Worm (Caenorhabditis elegans) whole organism, L4 larva: Measurements from ENCODE around the gene kin-9.

ENCODE experiments used
- F44E2.7 ChIP-seq: fragments of 200-800 bp; sonication (Bioruptor generic); IDR thresholded peaks from 2 replicates; pipeline ENCODE4 v2.1.2; 2022; ENCODE audit warnings: missing genetic modification characterization, missing compliant biosample characterization
- T26A8.4 ChIP-seq: fragments of 200-800 bp; sonication (Bioruptor generic); IDR thresholded peaks from 2 replicates; pipeline ENCODE4 v1.3.6; 2022; ENCODE audit warnings: missing genetic modification characterization, missing compliant biosample characterization
- aha-1 ChIP-seq: fragments of 150-350 bp; peaks from one replicate; lab custom pipeline; 2014; ENCODE audit warnings: missing biosample characterization, missing genetic modification characterization
- daf-8 ChIP-seq: fragments of 200-800 bp; sonication (Bioruptor generic); IDR thresholded peaks from 2 replicates; pipeline ENCODE4 v1.3.6; 2022; ENCODE audit warnings: missing genetic modification characterization, missing compliant biosample characterization
- hmg-1.1 ChIP-seq: fragments of 200-800 bp; sonication (Bioruptor generic); IDR thresholded peaks from 2 replicates; pipeline ENCODE4 v1.3.6; 2022; ENCODE audit warnings: missing genetic modification reagents, missing genetic modification characterization, missing compliant biosample characterization
- lsy-2 ChIP-seq, 2 experiments: fragments of 150-350 bp in 1 of 2; sonication (generic microtip) in 1 of 2; optimal IDR thresholded peaks; 2 replicates each; lab custom pipeline; 2014 to 2017; ENCODE audit warnings: missing biosample characterization in 2 of 2, missing genetic modification characterization in 2 of 2
- nhr-6 ChIP-seq: fragments of 150-350 bp; optimal IDR thresholded peaks from 2 replicates; lab custom pipeline; 2014; ENCODE audit warnings: missing biosample characterization, missing genetic modification characterization

DNA sequence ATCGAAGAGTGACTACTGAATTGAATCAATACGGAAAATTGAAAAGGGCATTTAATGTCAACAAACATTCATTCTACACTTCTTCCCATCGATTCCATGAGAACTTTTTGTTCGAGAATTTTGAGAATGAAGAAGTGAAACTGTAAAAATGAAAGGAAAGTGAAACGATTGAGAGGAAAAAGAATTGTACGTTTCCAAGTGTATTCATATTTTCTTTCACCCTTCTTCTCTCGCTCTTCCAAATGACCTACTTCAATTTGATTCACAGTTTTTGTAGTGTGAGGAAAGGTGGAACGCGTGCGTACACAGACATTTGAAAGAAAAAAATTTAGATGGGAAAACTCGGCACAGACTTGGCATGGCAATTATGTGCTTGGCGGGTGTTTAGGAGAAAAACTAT is 8.2 kb upstream of the kin-9 start:
- TF ChIP-seq nhr-6 (tag; lab: Kevin White, UChicago) (no peak), lsy-2 (tag; optimal IDR thresholded peaks at IDR 0.05; lab: Kevin White, UChicago) (no peak), daf-8 (GFP tag; lab: Robert Waterston, UW) (no peak), aha-1 (tag; lab: Kevin White, UChicago) (no peak), F44E2.7 (GFP tag; lab: Robert Waterston, UW) (no peak), T26A8.4 (GFP tag; lab: Robert Waterston, UW) (no peak), hmg-1.1 (no peak)
